Fruit fly (Drosophila melanogaster): ENCODE results near the gene CG11178.

The CG11178 gene

dm6 chrX:13626579-13626894 lies 21.1 kb downstream of the CG11178 start (continued):
- TF ChIP-seq acj6 (GFP tag; optimal IDR thresholded peaks at IDR 0.05) = no peak
- no peak for TF ChIP-seq Blimp-1 (GFP tag; optimal IDR thresholded peaks at IDR 0.05)
- TF ChIP-seq net (GFP tag; optimal IDR thresholded peaks at IDR 0.05) = peak; percentile 45
- peak; percentile 62 for TF ChIP-seq CG32006 (GFP tag; optimal IDR thresholded peaks at IDR 0.05)
- TF ChIP-seq pdm3 (GFP tag; optimal IDR thresholded peaks at IDR 0.05) = peak; percentile 51
- no peak for TF ChIP-seq Sox15 (GFP tag; optimal IDR thresholded peaks at IDR 0.05)
- no peak for TF ChIP-seq svp (GFP tag)
- no peak for TF ChIP-seq OdsH (GFP tag; optimal IDR thresholded peaks at IDR 0.05)
- TF ChIP-seq CG11902 (GFP tag; optimal IDR thresholded peaks at IDR 0.05) = no peak
- TF ChIP-seq dsx (GFP tag; optimal IDR thresholded peaks at IDR 0.05; ENCODE audit: poor library complexity, severe bottlenecking) = no peak
- TF ChIP-seq CG9139 (GFP tag; optimal IDR thresholded peaks at IDR 0.05) = no peak

DNA sequence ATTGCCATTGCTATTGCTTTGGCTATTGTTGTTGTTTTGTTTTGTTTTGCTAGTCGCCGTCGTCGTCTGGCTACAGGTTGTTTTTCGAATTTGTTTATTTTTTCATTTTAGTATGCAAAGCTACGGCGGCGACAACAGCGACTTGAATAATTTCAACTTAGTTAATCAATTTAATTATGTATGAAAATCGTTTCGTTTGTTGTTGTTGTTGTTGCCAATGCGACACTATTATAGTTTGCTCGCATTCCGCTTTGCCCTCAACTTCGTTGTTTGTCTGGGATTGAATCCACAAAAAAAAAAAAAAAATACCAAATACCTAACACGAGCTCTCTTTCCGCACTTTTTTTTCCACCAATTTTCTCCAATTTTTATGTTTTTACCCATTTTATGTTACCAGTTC lies 22.4 kb downstream of the CG11178 start:
- no peak for TF ChIP-seq OdsH (GFP tag; optimal IDR thresholded peaks at IDR 0.05)
- TF ChIP-seq dsx (GFP tag; optimal IDR thresholded peaks at IDR 0.05; ENCODE audit: poor library complexity, severe bottlenecking) = no peak
- TF ChIP-seq CG34406 (GFP tag; optimal IDR thresholded peaks at IDR 0.05) = no peak
- no peak for TF ChIP-seq CG6792 (GFP tag; optimal IDR thresholded peaks at IDR 0.05)

dm6 chrX:13629414-13629813 lies 23.9 kb downstream of the CG11178 start:
- TF ChIP-seq Hr39 (GFP tag; optimal IDR thresholded peaks at IDR 0.05) (no peak), lz (GFP tag; optimal IDR thresholded peaks at IDR 0.05) (no peak), Eip78C (GFP tag) (peak; percentile 63)

DNA sequence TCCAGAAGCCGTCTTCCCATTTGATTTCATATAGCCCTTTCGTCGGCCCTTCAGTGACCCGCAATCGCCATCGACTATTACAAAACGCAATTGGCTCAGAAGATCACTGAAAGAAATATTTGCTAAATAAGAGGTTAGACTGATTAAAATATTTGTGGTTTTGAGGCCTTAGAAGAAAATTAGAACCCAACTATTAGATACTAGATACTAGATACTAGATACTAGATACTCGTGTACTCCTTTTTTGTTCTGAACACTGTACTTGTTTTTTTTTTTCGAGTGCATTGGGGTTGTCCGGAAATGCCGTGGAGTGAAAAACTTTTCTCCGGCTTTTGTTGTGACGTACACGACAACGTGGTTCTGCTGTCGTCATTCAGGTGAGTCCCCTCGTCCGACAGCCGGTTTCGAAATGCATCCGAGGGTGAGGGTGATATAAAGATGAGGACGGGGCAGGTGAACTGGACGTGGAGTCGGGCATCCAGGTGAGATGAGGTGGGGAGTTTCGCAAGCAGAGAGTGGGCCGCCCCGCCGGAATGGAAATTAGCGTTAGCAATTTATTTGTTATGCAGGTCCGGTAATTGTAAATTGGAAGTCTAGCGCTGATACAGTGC lies 24.9 kb downstream of the CG11178 start:
- TF ChIP-seq spab (GFP tag; optimal IDR thresholded peaks at IDR 0.05) (no peak), dac (GFP tag; optimal IDR thresholded peaks at IDR 0.05) (no peak), fkh (GFP tag; optimal IDR thresholded peaks at IDR 0.05) (no peak), salr (GFP tag; optimal IDR thresholded peaks at IDR 0.05) (no peak), CG6854 (GFP tag; optimal IDR thresholded peaks at IDR 0.05) (no peak), Hr39 (GFP tag; optimal IDR thresholded peaks at IDR 0.05) (peak; percentile 65), CG6792 (GFP tag; optimal IDR thresholded peaks at IDR 0.05) (peak; percentile 52), achi (GFP tag; optimal IDR thresholded peaks at IDR 0.05) (peak; percentile 47), svp (GFP tag) (peak; percentile 85), CG31627 (GFP tag; optimal IDR thresholded peaks at IDR 0.05) (peak; percentile 62), CG10669 (GFP tag; optimal IDR thresholded peaks at IDR 0.05) (no peak), CG6808 (GFP tag; optimal IDR thresholded peaks at IDR 0.05) (no peak), Hr38 (GFP tag; optimal IDR thresholded peaks at IDR 0.05) (no peak), Sox102F (GFP tag; optimal IDR thresholded peaks at IDR 0.05) (peak; percentile 40), Ets21C (GFP tag; optimal IDR thresholded peaks at IDR 0.05) (peak; percentile 36), lz (GFP tag; optimal IDR thresholded peaks at IDR 0.05) (peak; percentile 62), Smox (GFP tag; optimal IDR thresholded peaks at IDR 0.05) (peak; percentile 23), CG10631 (GFP tag; optimal IDR thresholded peaks at IDR 0.05) (peak; percentile 21), CG6163 (GFP tag; IDR thresholded peaks at IDR 0.05) (0 out of 3 replicates have a peak, but pooled peaks have one; percentile 31), Hr4 (GFP tag; optimal IDR thresholded peaks at IDR 0.05) (peak; percentile 28), CG34406 (GFP tag; optimal IDR thresholded peaks at IDR 0.05) (peak; percentile 41), CG8632 (GFP tag; optimal IDR thresholded peaks at IDR 0.05) (peak; percentile 34), cyc (GFP tag; optimal IDR thresholded peaks at IDR 0.05) (peak; percentile 58), CG1621 (tag; optimal IDR thresholded peaks at IDR 0.05) (no peak), Gug (GFP tag; IDR thresholded peaks at IDR 0.05) (no peak), CG11294 (GFP tag; IDR thresholded peaks at IDR 0.05) (no peak), vri (GFP tag; optimal IDR thresholded peaks at IDR 0.05) (peak; percentile 3), CG11762 (GFP tag; optimal IDR thresholded peaks at IDR 0.05; ENCODE audit: insufficient read depth) (peak; percentile 2), Eip75B (GFP tag; optimal IDR thresholded peaks at IDR 0.05) (peak; percentile 36), esn (GFP tag; optimal IDR thresholded peaks at IDR 0.05) (peak; percentile 66), CG8119 (GFP tag; IDR thresholded peaks at IDR 0.05) (0 out of 3 replicates have a peak, but pooled peaks have one; percentile 31), Sox15 (GFP tag; optimal IDR thresholded peaks at IDR 0.05) (peak; percentile 8), CG9139 (GFP tag; optimal IDR thresholded peaks at IDR 0.05) (no peak), CG3919 (GFP tag; optimal IDR thresholded peaks at IDR 0.05) (peak; percentile 46), Lpt (GFP tag; optimal IDR thresholded peaks at IDR 0.05) (no peak), CG32006 (GFP tag; optimal IDR thresholded peaks at IDR 0.05) (peak; percentile 43), OdsH (GFP tag; optimal IDR thresholded peaks at IDR 0.05) (peak; percentile 48)
